Worm (Caenorhabditis elegans) whole organism, mixed stage, embryonic: ENCODE measurements around the gene ZK1248.20.

Source experiments
- M03D4.4 ChIP-seq: sonication (generic microtip); optimal IDR thresholded peaks from 2 replicates; lab custom pipeline; 2017; ENCODE audit warnings: mild to moderate bottlenecking, missing genetic modification characterization, missing compliant biosample characterization
- bed-3 ChIP-seq: fragments of 200-800 bp; sonication (Bioruptor generic); optimal IDR thresholded peaks from 3 replicates; lab custom pipeline; 2018; ENCODE audit warnings: mild to moderate bottlenecking, missing genetic modification characterization, moderate library complexity, missing compliant biosample characterization
- blmp-1 ChIP-seq: fragments of 150-350 bp; optimal IDR thresholded peaks from 2 replicates; lab custom pipeline; 2014; ENCODE audit warnings: missing biosample characterization, missing genetic modification characterization
- ceh-39 ChIP-seq: fragments of 150-350 bp; optimal IDR thresholded peaks from 2 replicates; lab custom pipeline; 2014; ENCODE audit warnings: missing biosample characterization, missing genetic modification characterization
- ceh-43 ChIP-seq: fragments of 200-800 bp; sonication (Bioruptor generic); optimal IDR thresholded peaks from 2 replicates; lab custom pipeline; 2018; ENCODE audit warnings: mild to moderate bottlenecking, missing genetic modification characterization, moderate library complexity, missing compliant biosample characterization
- ceh-83 ChIP-seq: fragments of 200-800 bp; sonication (Bioruptor generic); optimal IDR thresholded peaks from 2 replicates; lab custom pipeline; 2018; ENCODE audit warnings: mild to moderate bottlenecking, missing genetic modification characterization, missing compliant biosample characterization
- ces-1 ChIP-seq: fragments of 150-350 bp; optimal IDR thresholded peaks from 2 replicates; lab custom pipeline; 2014; ENCODE audit warnings: missing biosample characterization, missing genetic modification reagents, missing genetic modification characterization
- cnd-1 ChIP-seq: fragments of 200-800 bp; sonication (Bioruptor generic); optimal IDR thresholded peaks from 2 replicates; lab custom pipeline; 2018; ENCODE audit warnings: mild to moderate bottlenecking, missing genetic modification characterization, missing compliant biosample characterization
- drap-1 ChIP-seq: fragments of 200-800 bp; sonication (Bioruptor generic); optimal IDR thresholded peaks from 3 replicates; lab custom pipeline; 2018; ENCODE audit warnings: mild to moderate bottlenecking, missing genetic modification characterization, missing compliant biosample characterization
- elt-1 ChIP-seq: sonication (generic microtip); optimal IDR thresholded peaks from 2 replicates; lab custom pipeline; 2017; ENCODE audit warnings: missing genetic modification characterization, mild to moderate bottlenecking, missing compliant biosample characterization, antibody characterized with exemption, moderate library complexity, borderline replicate concordance; ENCODE audit not compliant: insufficient read depth
- elt-3 ChIP-seq: fragments of 150-350 bp; optimal IDR thresholded peaks from 2 replicates; lab custom pipeline; 2014; ENCODE audit warnings: missing biosample characterization, missing genetic modification characterization
- flh-1 ChIP-seq: fragments of 200-800 bp; sonication (Bioruptor generic); optimal IDR thresholded peaks from 2 replicates; lab custom pipeline; 2018; ENCODE audit warnings: mild to moderate bottlenecking, missing genetic modification characterization, moderate library complexity, missing compliant biosample characterization
- ham-2 ChIP-seq: fragments of 200-800 bp; sonication (Bioruptor generic); optimal IDR thresholded peaks from 2 replicates; lab custom pipeline; 2018; ENCODE audit warnings: mild to moderate bottlenecking, missing genetic modification characterization, missing compliant biosample characterization
- hlh-1 ChIP-seq: fragments of 150-350 bp; optimal IDR thresholded peaks from 2 replicates; lab custom pipeline; 2014; ENCODE audit warnings: missing biosample characterization, missing genetic modification reagents, missing genetic modification characterization
- lin-32 ChIP-seq: fragments of 200-800 bp; sonication (Bioruptor generic); optimal IDR thresholded peaks from 2 replicates; lab custom pipeline; 2018; ENCODE audit warnings: mild to moderate bottlenecking, missing genetic modification characterization, missing compliant biosample characterization
- lsy-2 ChIP-seq: fragments of 150-350 bp; optimal IDR thresholded peaks from 2 replicates; lab custom pipeline; 2014; ENCODE audit warnings: missing biosample characterization, missing genetic modification characterization
- mls-2 ChIP-seq: sonication (generic microtip); optimal IDR thresholded peaks from 2 replicates; lab custom pipeline; 2016; ENCODE audit warnings: mild to moderate bottlenecking, missing genetic modification characterization, moderate library complexity, missing compliant biosample characterization
- nhr-12 ChIP-seq: fragments of 150-350 bp; optimal IDR thresholded peaks from 2 replicates; lab custom pipeline; 2014; ENCODE audit warnings: missing biosample characterization, missing genetic modification characterization
- nhr-2 ChIP-seq: fragments of 150-350 bp; optimal IDR thresholded peaks from 2 replicates; lab custom pipeline; 2014; ENCODE audit warnings: missing biosample characterization, missing genetic modification characterization
- nhr-237 ChIP-seq: fragments of 150-350 bp; optimal IDR thresholded peaks from 2 replicates; lab custom pipeline; 2014; ENCODE audit warnings: missing biosample characterization, missing genetic modification characterization
- nhr-28 ChIP-seq: fragments of 150-350 bp; optimal IDR thresholded peaks from 2 replicates; lab custom pipeline; 2014; ENCODE audit warnings: missing biosample characterization, missing genetic modification characterization
- nhr-76 ChIP-seq: sonication (generic microtip); optimal IDR thresholded peaks from 2 replicates; lab custom pipeline; 2017; ENCODE audit warnings: missing biosample characterization, missing genetic modification characterization
- pha-4 ChIP-seq: fragments of 150-350 bp; optimal IDR thresholded peaks from 2 replicates; lab custom pipeline; 2018; ENCODE audit warnings: missing biosample characterization, missing genetic modification reagents, missing genetic modification characterization
- sem-2 ChIP-seq: fragments of 200-800 bp; sonication (Bioruptor generic); optimal IDR thresholded peaks from 2 replicates; lab custom pipeline; 2018; ENCODE audit warnings: mild to moderate bottlenecking, missing genetic modification characterization, missing compliant biosample characterization
- snpc-4 ChIP-seq: fragments of 150-350 bp; optimal IDR thresholded peaks from 2 replicates; lab custom pipeline; 2014; ENCODE audit warnings: missing biosample characterization, missing genetic modification characterization
- sptf-1 ChIP-seq: sonication (generic microtip); optimal IDR thresholded peaks from 2 replicates; lab custom pipeline; 2017; ENCODE audit warnings: mild to moderate bottlenecking, missing genetic modification characterization, moderate library complexity, missing compliant biosample characterization
- tbx-8 ChIP-seq: fragments of 200-800 bp; sonication (Bioruptor generic); optimal IDR thresholded peaks from 2 replicates; lab custom pipeline; 2018; ENCODE audit warnings: mild to moderate bottlenecking, missing genetic modification characterization, moderate library complexity, missing compliant biosample characterization
- unc-120 ChIP-seq: sonication (generic microtip); optimal IDR thresholded peaks from 2 replicates; lab custom pipeline; 2017; ENCODE audit warnings: missing genetic modification characterization, missing compliant biosample characterization; ENCODE audit not compliant: poor library complexity, severe bottlenecking
- unc-39 ChIP-seq: fragments of 150-350 bp; optimal IDR thresholded peaks from 2 replicates; lab custom pipeline; 2014; ENCODE audit warnings: missing biosample characterization, missing genetic modification characterization
- unc-62 ChIP-seq: fragments of 150-350 bp; optimal IDR thresholded peaks from 2 replicates; lab custom pipeline; 2014; ENCODE audit warnings: missing biosample characterization, missing genetic modification reagents, missing genetic modification characterization
- zip-8 ChIP-seq: fragments of 150-350 bp; optimal IDR thresholded peaks from 2 replicates; lab custom pipeline; 2014; ENCODE audit warnings: missing biosample characterization, missing genetic modification characterization
- ztf-11 ChIP-seq: fragments of 150-350 bp; optimal IDR thresholded peaks from 2 replicates; lab custom pipeline; 2014; ENCODE audit warnings: missing biosample characterization, missing genetic modification characterization

ZK1248.20 gene

ce11 chrII:5852007-5852406 is 35.6 kb downstream of the ZK1248.20 start, which contains the start of gene H41C03.2:
TSS of gene H41C03.2 (minus strand) at chrII:5852107.
- TF ChIP-seq hlh-1 (tag; lab: Kevin White, UChicago), result no peak
- no peak for TF ChIP-seq unc-62
- TF ChIP-seq mls-2 (tag; lab: Kevin White, UChicago), result no peak
- no peak for TF ChIP-seq drap-1 (GFP tag; lab: Kevin White, UChicago)
- no peak for TF ChIP-seq nhr-12
- no peak for TF ChIP-seq lin-32 (GFP tag; lab: Kevin White, UChicago)
- no peak for TF ChIP-seq ham-2 (GFP tag; lab: Kevin White, UChicago)
- TF ChIP-seq nhr-76 (tag; lab: Kevin White, UChicago), result no peak
- no peak for TF ChIP-seq ces-1 (GFP tag; lab: Kevin White, UChicago)
- TF ChIP-seq, all 35 proteins: peak for 0

- TF ChIP-seq unc-39 (no peak), ham-2 (GFP tag; lab: Kevin White, UChicago) (peak; percentile 51), elt-3 (peak; percentile 44)
- TF ChIP-seq, all 35 proteins: peak for 2
Measured at ce11 chrII:5853261-5853660, 36.8 kb downstream of the ZK1248.20 start.

- TF ChIP-seq ceh-39, result no peak
- no peak for TF ChIP-seq lsy-2 (tag; lab: Kevin White, UChicago)
- no peak for TF ChIP-seq pha-4 (tag; lab: Kevin White, UChicago)
- no peak for TF ChIP-seq nhr-2
- TF ChIP-seq unc-62, result no peak
- no peak for TF ChIP-seq sem-2
- TF ChIP-seq ztf-11 (tag; lab: Kevin White, UChicago), result no peak
- TF ChIP-seq ces-1 (GFP tag; lab: Kevin White, UChicago), result no peak
Measured at ce11 chrII:5854122-5854521, 37.7 kb downstream of the ZK1248.20 start, which contains the start of gene H41C03.1. TSS of gene H41C03.1 (plus strand) at chrII:5854422.

- TF ChIP-seq nhr-2, result no peak
- TF ChIP-seq nhr-76 (tag; lab: Kevin White, UChicago), result no peak
- no peak for TF ChIP-seq zip-8 (tag; lab: Kevin White, UChicago)
- TF ChIP-seq tbx-8 (GFP tag; lab: Kevin White, UChicago), result no peak
- TF ChIP-seq ceh-83, result no peak
- no peak for TF ChIP-seq snpc-4
- TF ChIP-seq unc-120 (tag; lab: Kevin White, UChicago), result no peak
- no peak for TF ChIP-seq ceh-43 (GFP tag; lab: Kevin White, UChicago)
- TF ChIP-seq drap-1 (GFP tag; lab: Kevin White, UChicago), result no peak
- no peak for TF ChIP-seq unc-62
- TF ChIP-seq bed-3 (GFP tag; lab: Kevin White, UChicago), result no peak
- no peak for TF ChIP-seq blmp-1 (tag; lab: Kevin White, UChicago)
- TF ChIP-seq ces-1 (GFP tag; lab: Kevin White, UChicago), result no peak
- no peak for TF ChIP-seq ceh-39
- no peak for TF ChIP-seq sptf-1 (tag; lab: Kevin White, UChicago)
Measured at ce11 chrII:5858322-5858721, 41.9 kb downstream of the ZK1248.20 start, which contains the start of gene F55C12.4. TSS of gene F55C12.4 (minus strand) at chrII:5858422.

ce11 chrII:5860621-5861020 is 44.2 kb downstream of the ZK1248.20 start:
- no peak for TF ChIP-seq ces-1 (GFP tag; lab: Kevin White, UChicago)
- no peak for TF ChIP-seq sptf-1 (tag; lab: Kevin White, UChicago)
- TF ChIP-seq lin-32 (GFP tag; lab: Kevin White, UChicago), result no peak
- no peak for TF ChIP-seq nhr-2
- TF ChIP-seq unc-120 (tag; lab: Kevin White, UChicago), result no peak
- TF ChIP-seq elt-1 (tag; lab: Kevin White, UChicago), result no peak
- TF ChIP-seq cnd-1 (tag; lab: Kevin White, UChicago), result no peak
- TF ChIP-seq unc-39, result no peak
- TF ChIP-seq nhr-237 (tag; lab: Kevin White, UChicago), result no peak
- no peak for TF ChIP-seq snpc-4
- TF ChIP-seq bed-3 (GFP tag; lab: Kevin White, UChicago), result no peak
- no peak for TF ChIP-seq flh-1 (GFP tag; lab: Kevin White, UChicago)
- no peak for TF ChIP-seq ceh-83
- TF ChIP-seq M03D4.4 (tag; lab: Kevin White, UChicago), result no peak
- TF ChIP-seq tbx-8 (GFP tag; lab: Kevin White, UChicago), result no peak
- no peak for TF ChIP-seq ham-2 (GFP tag; lab: Kevin White, UChicago)
- no peak for TF ChIP-seq nhr-76 (tag; lab: Kevin White, UChicago)
- TF ChIP-seq ceh-43 (GFP tag; lab: Kevin White, UChicago), result no peak
- no peak for TF ChIP-seq zip-8 (tag; lab: Kevin White, UChicago)
- TF ChIP-seq nhr-28 (tag; lab: Kevin White, UChicago), result no peak
- TF ChIP-seq, all 35 proteins: peak for 0
